Worm (Caenorhabditis elegans) whole organism, L4 larva: ENCODE data around the gene srw-135.
"Not testable (repeated sequence)": the region's sequence is repeated elsewhere in the genome, so short reads cannot be mapped to it uniquely, and the experiment has no call there.

Experiments used
- F10B5.3 ChIP-seq: sonication (generic microtip); optimal IDR thresholded peaks from 2 replicates; lab custom pipeline; 2016; ENCODE audit warnings: mild to moderate bottlenecking, missing genetic modification characterization, missing compliant biosample characterization
- T20F7.1 ChIP-seq: fragments of 200-800 bp; sonication (Bioruptor generic); optimal IDR thresholded peaks from 2 replicates; lab custom pipeline; 2018; ENCODE audit warnings: mild to moderate bottlenecking, missing genetic modification characterization, missing compliant biosample characterization
- Y48G9A.11 ChIP-seq: fragments of 200-800 bp; sonication (Bioruptor generic); IDR thresholded peaks from 2 replicates; pipeline ENCODE4 v1.3.6; 2022; ENCODE audit warnings: missing genetic modification reagents, missing genetic modification characterization, missing compliant biosample characterization
- ZK337.2 ChIP-seq: fragments of 200-800 bp; sonication (Bioruptor generic); IDR thresholded peaks from 2 replicates; pipeline ENCODE4 v1.3.6; 2022; ENCODE audit warnings: missing genetic modification reagents, missing genetic modification characterization, missing compliant biosample characterization
- aha-1 ChIP-seq: fragments of 150-350 bp; peaks from one replicate; lab custom pipeline; 2014; ENCODE audit warnings: missing biosample characterization, missing genetic modification characterization
- aly-2 ChIP-seq: sonication (generic microtip); optimal IDR thresholded peaks from 2 replicates; lab custom pipeline; 2018; ENCODE audit warnings: missing biosample characterization, missing genetic modification characterization
- arid-1 ChIP-seq: fragments of 200-800 bp; sonication (Bioruptor generic); conservative IDR thresholded peaks from 2 replicates; pipeline ENCODE4 v1.3.6; 2022; ENCODE audit warnings: missing genetic modification reagents, missing genetic modification characterization, missing compliant biosample characterization
- ceh-20 ChIP-seq: fragments of 200-800 bp; sonication (Bioruptor generic); IDR thresholded peaks from 2 replicates; pipeline ENCODE4 v1.3.6; 2022; ENCODE audit warnings: missing genetic modification reagents, missing genetic modification characterization, missing compliant biosample characterization
- ctbp-1 ChIP-seq: fragments of 200-800 bp; sonication (Bioruptor generic); IDR thresholded peaks from 2 replicates; pipeline ENCODE4 v1.3.6; 2022; ENCODE audit warnings: missing genetic modification reagents, missing genetic modification characterization, missing compliant biosample characterization
- dpl-1 ChIP-seq: fragments of 150-350 bp; optimal IDR thresholded peaks from 2 replicates; lab custom pipeline; 2014; ENCODE audit warnings: missing biosample characterization, missing genetic modification reagents, missing genetic modification characterization
- egl-43 ChIP-seq: fragments of 200-800 bp; sonication (Bioruptor generic); IDR thresholded peaks from 2 replicates; pipeline ENCODE4 v1.3.6; 2022; ENCODE audit warnings: missing genetic modification reagents, missing genetic modification characterization, missing compliant biosample characterization
- fos-1 ChIP-seq: fragments of 150-350 bp; optimal IDR thresholded peaks from 2 replicates; lab custom pipeline; 2014; ENCODE audit warnings: missing biosample characterization, missing genetic modification characterization
- lin-1 ChIP-seq: fragments of 200-800 bp; sonication (Bioruptor generic); IDR thresholded peaks from 2 replicates; pipeline ENCODE4 v1.3.6; 2022; ENCODE audit warnings: missing genetic modification reagents, missing genetic modification characterization, missing compliant biosample characterization
- madf-5 ChIP-seq, 2 experiments: fragments of 200-800 bp; sonication (Bioruptor generic); IDR thresholded peaks; 2 replicates each; pipeline ENCODE4 v1.3.6; 2022; ENCODE audit warnings: missing compliant biosample characterization in 2 of 2, missing genetic modification characterization in 2 of 2
- mxl-2 ChIP-seq: fragments of 200-800 bp; sonication (Bioruptor generic); conservative IDR thresholded peaks from 2 replicates; pipeline ENCODE4 v1.3.6; 2022; ENCODE audit warnings: missing genetic modification reagents, missing genetic modification characterization, missing compliant biosample characterization
- mxl-3 ChIP-seq: fragments of 200-800 bp; sonication (Bioruptor generic); optimal IDR thresholded peaks from 2 replicates; lab custom pipeline; 2018; ENCODE audit warnings: mild to moderate bottlenecking, missing genetic modification characterization, missing compliant biosample characterization
- nhr-25 ChIP-seq: sonication (generic microtip); optimal IDR thresholded peaks from 2 replicates; lab custom pipeline; 2017; ENCODE audit warnings: missing genetic modification characterization, mild to moderate bottlenecking, missing compliant biosample characterization, antibody characterized with exemption, moderate library complexity, borderline replicate concordance; ENCODE audit not compliant: insufficient read depth
- nhr-42 ChIP-seq: fragments of 200-800 bp; sonication (Bioruptor generic); IDR thresholded peaks from 2 replicates; pipeline ENCODE4 v1.3.6; 2022; ENCODE audit warnings: missing genetic modification characterization, missing compliant biosample characterization
- nhr-6 ChIP-seq: fragments of 150-350 bp; optimal IDR thresholded peaks from 2 replicates; lab custom pipeline; 2014; ENCODE audit warnings: missing biosample characterization, missing genetic modification characterization
- sdz-12 ChIP-seq: fragments of 200-800 bp; sonication (Bioruptor generic); optimal IDR thresholded peaks from 2 replicates; lab custom pipeline; 2018; ENCODE audit warnings: mild to moderate bottlenecking, missing genetic modification characterization, missing compliant biosample characterization
- snpc-1.2 ChIP-seq: fragments of 200-800 bp; sonication (Bioruptor generic); IDR thresholded peaks from 2 replicates; pipeline ENCODE4 v1.3.6; 2022; ENCODE audit warnings: missing genetic modification reagents, missing genetic modification characterization, missing compliant biosample characterization
- unc-130 ChIP-seq: sonication (generic microtip); optimal IDR thresholded peaks from 2 replicates; lab custom pipeline; 2016; ENCODE audit warnings: missing genetic modification reagents, missing genetic modification characterization, missing compliant biosample characterization
- unc-62 ChIP-seq, 3 experiments: fragments of 150-350 bp in 1 of 3; sonication (generic microtip); optimal IDR thresholded peaks in 2 of 3; peaks in 1 of 3; 1 replicate in 1 of 3; 2 replicates in 2 of 3; lab custom pipeline; 2014 to 2017; ENCODE audit warnings: missing biosample characterization in 3 of 3, missing genetic modification characterization in 3 of 3, missing genetic modification reagents in 3 of 3, missing genotype in 1 of 3
- zip-11 ChIP-seq: fragments of 200-800 bp; sonication (Bioruptor generic); IDR thresholded peaks from 2 replicates; pipeline ENCODE4 v1.3.6; 2022; ENCODE audit warnings: missing genetic modification characterization, missing compliant biosample characterization
- ztf-11 ChIP-seq: fragments of 150-350 bp; optimal IDR thresholded peaks from 2 replicates; lab custom pipeline; 2014; ENCODE audit warnings: missing biosample characterization, missing genetic modification characterization

The srw-135 gene

ce11 chrV:2983351-2983750, 27.9 kb downstream of the srw-135 start, which contains the start of gene srw-117:
Gene srw-117, minus strand, starts transcription at chrV:2983451.
- TF ChIP-seq unc-62 (GFP tag; optimal IDR thresholded peaks at IDR 0.05 in 1 of 2; lab: Kevin White, UChicago) (peak in 1 of 2 experiments; percentile 15), unc-62 (tag; optimal IDR thresholded peaks at IDR 0.05; lab: Kevin White, UChicago) (no peak), madf-5 (GFP tag; IDR thresholded peaks at IDR 0.05; lab: Robert Waterston, UW) (no peak)

ce11 chrV:2979978-2980377, 31.3 kb downstream of the srw-135 start, which contains the start of gene srw-118:
Gene srw-118, minus strand, starts transcription at chrV:2980078.
- no peak for TF ChIP-seq F10B5.3 (tag; lab: Kevin White, UChicago)
- TF ChIP-seq aha-1 (tag; lab: Kevin White, UChicago): peak; percentile 28
- TF ChIP-seq, all 104 proteins: peak for 1

- no peak for TF ChIP-seq nhr-42
- TF ChIP-seq unc-62 (GFP tag; optimal IDR thresholded peaks at IDR 0.05 in 1 of 2; lab: Kevin White, UChicago): no peak
- TF ChIP-seq unc-62 (tag; optimal IDR thresholded peaks at IDR 0.05; lab: Kevin White, UChicago): no peak
- no peak for TF ChIP-seq dpl-1 (GFP tag; lab: Kevin White, UChicago)
- TF ChIP-seq ctbp-1 (GFP tag; lab: Robert Waterston, UW): no peak
- TF ChIP-seq, all 104 proteins: peak for 0
Measured at ce11 chrV:2976287-2976686, 35.0 kb downstream of the srw-135 start, which contains the start of gene srw-124. Gene srw-124, plus strand, starts transcription at chrV:2976587.

ce11 chrV:2975285-2975684, 36.0 kb downstream of the srw-135 start, which contains the start of gene srw-123:
Gene srw-123, minus strand, starts transcription at chrV:2975385.
- TF ChIP-seq aly-2 (tag; lab: Kevin White, UChicago); dpl-1 (GFP tag; lab: Kevin White, UChicago); unc-130 (GFP tag; lab: Kevin White, UChicago): not testable (repeated sequence)

- TF ChIP-seq nhr-25: no peak
- TF ChIP-seq aha-1 (tag; lab: Kevin White, UChicago): peak; percentile 91
- TF ChIP-seq mxl-2 (GFP tag; lab: Robert Waterston, UW): no peak
- no peak for TF ChIP-seq zip-11 (GFP tag; lab: Robert Waterston, UW)
- TF ChIP-seq Y48G9A.11: 0 out of 2 replicates have a peak, but pooled peaks have one; percentile 54
- TF ChIP-seq egl-43 (GFP tag; lab: Robert Waterston, UW): no peak
- TF ChIP-seq mxl-3: no peak
- TF ChIP-seq snpc-1.2: 0 out of 2 replicates have a peak, but pooled peaks have one; percentile 19
Measured at ce11 chrV:2971307-2971999, 39.8 kb downstream of the srw-135 start, which contains the start of gene srw-129. Gene srw-129, plus strand, starts transcription at chrV:2971949.

- TF ChIP-seq snpc-1.2 (no peak), lin-1 (GFP tag; lab: Robert Waterston, UW) (no peak), ceh-20 (no peak), fos-1 (no peak), nhr-42 (no peak), unc-130 (GFP tag; lab: Kevin White, UChicago) (no peak), mxl-2 (GFP tag; lab: Robert Waterston, UW) (no peak), arid-1 (no peak), F10B5.3 (tag; lab: Kevin White, UChicago) (no peak)
Measured at ce11 chrV:2964786-2965185, 46.5 kb downstream of the srw-135 start, which contains the start of gene srh-88. Gene srh-88, minus strand, starts transcription at chrV:2964886.

ce11 chrV:2962960-2963359, 48.3 kb downstream of the srw-135 start, which contains the start of gene srw-138:
Gene srw-138, minus strand, starts transcription at chrV:2963060.
- no peak for TF ChIP-seq ZK337.2
- TF ChIP-seq T20F7.1 (GFP tag; lab: Kevin White, UChicago): no peak
- TF ChIP-seq ztf-11 (tag; lab: Kevin White, UChicago): no peak
- peak; percentile 40 for TF ChIP-seq aha-1 (tag; lab: Kevin White, UChicago)
- TF ChIP-seq nhr-6 (tag; lab: Kevin White, UChicago): no peak
- peak in 1 of 2 experiments; percentile 60 for TF ChIP-seq unc-62 (GFP tag; optimal IDR thresholded peaks at IDR 0.05 in 1 of 2; lab: Kevin White, UChicago)
- TF ChIP-seq unc-62 (tag; optimal IDR thresholded peaks at IDR 0.05; lab: Kevin White, UChicago): no peak
- TF ChIP-seq sdz-12 (GFP tag; lab: Kevin White, UChicago): no peak
